Worm (Caenorhabditis elegans) whole organism, L3 larva: ENCODE data around the gene srw-107.

Experiments
- aly-2 ChIP-seq: fragments of 150-350 bp; optimal IDR thresholded peaks from 2 replicates; lab custom pipeline; 2014; ENCODE audit warnings: missing biosample characterization, missing genetic modification characterization
- ama-1 ChIP-seq: fragments of 150-350 bp; optimal IDR thresholded peaks from 2 replicates; lab custom pipeline; 2018
- elt-2 ChIP-seq: sonication (generic microtip); optimal IDR thresholded peaks from 2 replicates; lab custom pipeline; 2016; ENCODE audit warnings: missing genetic modification reagents, mild to moderate bottlenecking, missing genetic modification characterization, missing compliant biosample characterization
- fos-1 ChIP-seq: fragments of 150-350 bp; optimal IDR thresholded peaks from 2 replicates; lab custom pipeline; 2014; ENCODE audit warnings: missing biosample characterization, missing genetic modification characterization
- lin-39 ChIP-seq: fragments of 150-350 bp; optimal IDR thresholded peaks from 2 replicates; lab custom pipeline; 2018; ENCODE audit warnings: missing biosample characterization, missing genetic modification reagents, missing genetic modification characterization
- mdl-1 ChIP-seq: fragments of 150-350 bp; optimal IDR thresholded peaks from 2 replicates; lab custom pipeline; 2014; ENCODE audit warnings: missing biosample characterization, missing genetic modification characterization
- nhr-11 ChIP-seq: fragments of 150-350 bp; optimal IDR thresholded peaks from 2 replicates; lab custom pipeline; 2014; ENCODE audit warnings: missing biosample characterization, missing genetic modification characterization
- nhr-12 ChIP-seq: fragments of 150-350 bp; optimal IDR thresholded peaks from 2 replicates; lab custom pipeline; 2014; ENCODE audit warnings: missing biosample characterization, missing genetic modification characterization
- nhr-67 ChIP-seq: fragments of 150-350 bp; optimal IDR thresholded peaks from 2 replicates; lab custom pipeline; 2014; ENCODE audit warnings: missing biosample characterization, missing genetic modification characterization
- nhr-76 ChIP-seq: fragments of 150-350 bp; sonication (generic microtip); optimal IDR thresholded peaks from 5 replicates; lab custom pipeline; 2014; ENCODE audit warnings: missing biosample characterization, missing genetic modification characterization
- pha-4 ChIP-seq: fragments of 150-350 bp; optimal IDR thresholded peaks from 2 replicates; lab custom pipeline; 2014; ENCODE audit warnings: missing biosample characterization, missing genetic modification reagents, missing genetic modification characterization
- pqm-1 ChIP-seq: fragments of 150-350 bp; optimal IDR thresholded peaks from 2 replicates; lab custom pipeline; 2017; ENCODE audit warnings: missing biosample characterization, missing genetic modification characterization, inconsistent platforms
- ztf-11 ChIP-seq: fragments of 150-350 bp; optimal IDR thresholded peaks from 2 replicates; lab custom pipeline; 2014; ENCODE audit warnings: missing biosample characterization, missing genetic modification characterization

ce11 chrV:474516-474915 lies 46.9 kb downstream of the srw-107 start, which contains the start of gene nhr-99:
- TF ChIP-seq aly-2 (tag; lab: Kevin White, UChicago) (no peak), nhr-12 (tag; lab: Kevin White, UChicago) (no peak), nhr-76 (tag; lab: Kevin White, UChicago) (no peak), pqm-1 (tag; lab: Kevin White, UChicago) (peak; percentile 85), pha-4 (tag; lab: Kevin White, UChicago) (peak; percentile 38), mdl-1 (tag; lab: Kevin White, UChicago) (no peak), nhr-11 (tag; lab: Kevin White, UChicago) (no peak), ztf-11 (tag; lab: Kevin White, UChicago) (no peak), ama-1 (lab: Kevin White, UChicago) (no peak), elt-2 (tag; lab: Kevin White, UChicago) (peak; percentile 73), fos-1 (tag; lab: Kevin White, UChicago) (no peak), nhr-67 (no peak), lin-39 (no peak)
